Worm (Caenorhabditis elegans): Measurements from ENCODE around the gene mam-1.

DNA sequence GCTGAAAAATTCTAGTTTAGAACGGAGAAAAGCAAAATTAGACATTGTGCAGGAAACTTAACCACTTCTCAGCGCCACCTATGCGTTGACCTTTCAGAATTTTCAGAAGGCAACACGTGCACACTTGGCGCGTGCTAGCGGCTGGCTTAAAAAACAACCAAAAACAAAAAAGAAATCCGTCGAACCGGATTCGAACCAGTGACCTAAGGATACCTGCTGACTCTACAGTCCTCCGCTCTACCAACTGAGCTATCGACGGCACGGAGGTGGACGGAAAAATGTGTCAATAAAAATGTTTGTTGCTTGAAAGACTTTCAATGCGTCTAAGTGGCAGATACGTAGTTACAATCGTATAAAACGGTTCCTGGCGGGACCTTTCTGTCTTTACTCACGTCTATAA, 23.0 kb downstream of the mam-1 start:
- TF ChIP-seq aha-1 (tag) = peak; percentile 86
- TF ChIP-seq fos-1 (tag; optimal IDR thresholded peaks at IDR 0.05) = no peak
- no peak for TF ChIP-seq mep-1 (tag; optimal IDR thresholded peaks at IDR 0.05)
- TF ChIP-seq nhr-111 (GFP tag; optimal IDR thresholded peaks at IDR 0.05) = no peak
- no peak for TF ChIP-seq Y75B8A.6 (GFP tag; IDR thresholded peaks at IDR 0.05)
- TF ChIP-seq spr-1 (tag; optimal IDR thresholded peaks at IDR 0.05) = no peak
- no peak for TF ChIP-seq dpl-1 (GFP tag; optimal IDR thresholded peaks at IDR 0.05)
